Fruit fly (Drosophila melanogaster) S2 (cell line): ENCODE data around the gene CG8677.

Source experiments
- CG8478 ChIP-seq: fragments of >200 bp; optimal IDR thresholded peaks from 2 replicates; lab custom pipeline; 2018
- CTCF ChIP-seq, 2 experiments: fragments of >200 bp; optimal IDR thresholded peaks; 2 replicates each; lab custom pipeline; 2018

CG8677 gene

dm6 chr2L:21218240-21218911 lies 2.7 kb upstream of the CG8677 start, which contains the start of gene CG8679:
Gene CG8679 (minus strand): TSS chr2L:21218544.
- TF ChIP-seq CTCF (optimal IDR thresholded peaks at IDR 0.05; lab: Kevin White, UChicago) (peak; percentile 37 to 57), CG8478 (no peak)

DNA sequence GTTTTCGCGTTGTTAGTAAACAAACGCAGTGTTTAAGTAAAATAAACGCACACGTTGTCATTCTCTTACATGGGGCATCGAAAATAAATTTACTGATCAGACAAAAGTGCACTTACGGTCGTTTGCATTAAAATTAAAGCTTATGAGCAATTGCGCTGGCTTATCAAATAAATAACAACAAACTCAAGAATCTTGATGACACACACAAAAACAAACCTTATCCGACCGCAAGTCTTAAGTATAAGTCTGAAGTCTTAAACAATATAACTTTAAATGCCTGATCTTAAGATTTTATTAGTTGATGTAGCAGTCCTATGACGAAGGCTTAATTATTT lies 2.2 kb upstream of the CG8677 start:
- TF ChIP-seq CG8478 (no peak), CTCF (optimal IDR thresholded peaks at IDR 0.05; lab: Kevin White, UChicago) (no peak)

- TF ChIP-seq CG8478, result no peak
- no peak for TF ChIP-seq CTCF (optimal IDR thresholded peaks at IDR 0.05; lab: Kevin White, UChicago)
These were observed 1.4 kb upstream of the CG8677 start for dm6 chr2L:21219640-21220085.

dm6 chr2L:21220396-21220795 lies 716 bp upstream of the CG8677 start, which contains the start of gene Atg18b:
Gene Atg18b (minus strand): TSS chr2L:21220572.
- TF ChIP-seq CG8478, result no peak
- no peak for TF ChIP-seq CTCF (optimal IDR thresholded peaks at IDR 0.05; lab: Kevin White, UChicago)

- TF ChIP-seq CTCF (optimal IDR thresholded peaks at IDR 0.05; lab: Kevin White, UChicago) (no peak), CG8478 (no peak)
These were observed 666 bp downstream of the CG8677 start for dm6 chr2L:21221778-21222177.

DNA sequence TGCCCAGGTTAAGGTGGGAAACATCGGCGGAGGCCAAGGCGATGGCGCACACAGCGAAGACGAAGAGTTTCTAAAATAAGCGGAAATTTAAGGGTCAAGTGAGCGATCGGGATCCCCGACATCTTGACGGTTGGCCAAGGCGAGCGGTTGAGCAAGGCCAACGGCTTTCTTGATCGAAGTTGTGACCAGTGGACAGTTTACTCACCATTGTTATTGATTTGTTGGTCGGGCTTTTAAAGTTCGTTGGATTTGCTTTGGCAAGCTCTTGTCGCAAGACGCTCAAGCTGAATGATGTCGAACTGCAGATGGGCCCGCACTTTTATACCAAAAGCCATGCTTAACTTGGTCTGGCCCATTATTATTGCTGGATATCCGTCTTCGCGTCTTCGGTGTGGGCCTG lies 12.3 kb downstream of the CG8677 start:
- no peak for TF ChIP-seq CG8478
- no peak for TF ChIP-seq CTCF (optimal IDR thresholded peaks at IDR 0.05; lab: Kevin White, UChicago)

- TF ChIP-seq CTCF (optimal IDR thresholded peaks at IDR 0.05; lab: Kevin White, UChicago), result no peak
- no peak for TF ChIP-seq CG8478
These were observed 13.4 kb downstream of the CG8677 start for dm6 chr2L:21234388-21234984.

DNA sequence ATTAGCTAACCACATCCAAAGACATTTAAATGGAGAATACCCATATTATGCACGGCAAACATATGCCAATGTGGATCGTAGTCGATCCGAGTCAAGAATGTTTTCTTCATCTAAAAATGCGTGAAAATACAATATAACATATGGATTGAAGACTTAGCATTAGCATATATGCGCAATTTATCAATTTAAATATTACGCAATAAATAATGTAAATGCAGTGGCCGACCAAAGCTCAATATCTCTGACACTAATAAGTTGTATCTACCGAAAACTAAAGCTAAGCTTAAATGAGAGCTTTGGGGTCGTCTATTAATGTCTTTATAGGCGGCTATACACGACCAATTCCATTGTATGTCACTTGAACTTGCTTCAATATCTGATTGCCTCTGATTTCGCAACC lies 14.4 kb downstream of the CG8677 start:
- no peak for TF ChIP-seq CTCF (optimal IDR thresholded peaks at IDR 0.05; lab: Kevin White, UChicago)
- TF ChIP-seq CG8478, result no peak

dm6 chr2L:21236633-21237032 lies 15.5 kb downstream of the CG8677 start, which contains the start of gene CG31626:
Gene CG31626 (minus strand): TSS chr2L:21236733.
- TF ChIP-seq CTCF (optimal IDR thresholded peaks at IDR 0.05; lab: Kevin White, UChicago) (no peak), CG8478 (no peak)

DNA sequence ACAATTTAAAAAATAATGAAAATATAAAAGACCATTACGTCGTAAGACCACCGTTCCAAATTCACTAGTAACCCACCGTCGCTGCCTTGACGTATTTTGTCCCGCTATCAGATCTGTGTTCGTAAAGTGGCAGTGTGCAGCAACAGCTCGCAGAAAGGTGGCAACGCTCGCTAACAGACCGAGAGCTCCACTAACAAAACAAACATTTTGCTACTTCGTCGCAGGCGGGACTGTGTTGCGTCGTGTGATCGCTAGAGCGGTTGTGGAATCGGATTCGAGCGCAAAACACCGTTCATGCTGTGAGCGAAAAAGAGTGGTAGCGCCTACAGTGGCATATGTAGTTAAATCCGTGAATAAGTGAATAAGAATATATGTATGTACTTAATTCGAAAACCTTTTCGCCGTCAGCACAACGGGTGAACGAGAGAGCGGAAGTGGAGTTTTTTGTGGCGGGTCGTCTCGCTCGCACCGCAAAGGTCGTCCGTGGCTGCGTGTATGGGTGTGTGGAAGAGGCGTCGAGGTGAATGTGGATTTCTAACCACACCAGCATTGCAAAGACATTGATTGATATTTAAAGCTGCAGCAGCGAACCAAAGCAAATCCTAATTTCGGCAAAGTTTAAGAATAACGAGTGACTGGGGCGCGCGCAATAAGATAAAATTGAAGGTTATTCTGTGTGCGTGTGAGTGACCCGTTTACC lies 16.1 kb downstream of the CG8677 start, which contains the start of gene Hr39:
Hr39 (plus strand) TSS at position 203 of the 700 bp plus-strand sequence.
- TF ChIP-seq CTCF (optimal IDR thresholded peaks at IDR 0.05; lab: Kevin White, UChicago) (peak; percentile 69 to 72), CG8478 (no peak)

DNA sequence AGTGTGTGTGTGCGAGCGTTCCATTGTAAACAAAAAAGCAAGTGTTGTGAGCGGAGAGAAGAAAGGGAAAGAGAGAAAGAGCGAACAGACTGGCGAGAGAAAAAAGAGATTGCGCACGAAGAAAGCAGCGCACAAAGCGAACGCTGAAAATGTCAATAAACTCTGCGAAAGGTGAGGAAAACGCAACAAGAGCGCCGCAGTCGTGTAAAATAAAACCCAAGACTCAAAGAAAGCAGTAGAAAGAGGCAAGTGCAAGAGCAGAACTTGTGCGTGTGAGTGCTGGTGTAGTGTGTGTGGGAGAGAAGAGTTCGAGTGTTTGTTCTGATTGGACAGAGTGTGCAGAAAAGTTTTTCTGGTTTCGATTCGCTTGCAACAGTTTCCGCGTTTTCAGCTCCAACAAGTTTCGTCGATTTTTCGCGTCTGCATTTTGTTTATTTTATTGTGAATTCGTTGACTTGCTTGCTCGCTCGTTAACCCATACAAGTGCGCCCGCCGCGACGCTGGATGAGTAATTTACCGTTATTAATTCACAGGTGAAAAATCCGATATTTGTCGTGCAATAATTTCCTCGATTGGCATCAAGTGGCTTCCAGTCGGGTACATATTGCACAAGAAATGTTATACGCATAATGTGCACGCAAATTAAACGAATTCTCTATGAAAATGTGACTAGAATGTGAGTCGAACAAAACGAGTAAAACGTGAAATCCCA lies 16.8 kb downstream of the CG8677 start:
- TF ChIP-seq CG8478 (no peak), CTCF (optimal IDR thresholded peaks at IDR 0.05; lab: Kevin White, UChicago) (peak; percentile 85 to 96)

DNA sequence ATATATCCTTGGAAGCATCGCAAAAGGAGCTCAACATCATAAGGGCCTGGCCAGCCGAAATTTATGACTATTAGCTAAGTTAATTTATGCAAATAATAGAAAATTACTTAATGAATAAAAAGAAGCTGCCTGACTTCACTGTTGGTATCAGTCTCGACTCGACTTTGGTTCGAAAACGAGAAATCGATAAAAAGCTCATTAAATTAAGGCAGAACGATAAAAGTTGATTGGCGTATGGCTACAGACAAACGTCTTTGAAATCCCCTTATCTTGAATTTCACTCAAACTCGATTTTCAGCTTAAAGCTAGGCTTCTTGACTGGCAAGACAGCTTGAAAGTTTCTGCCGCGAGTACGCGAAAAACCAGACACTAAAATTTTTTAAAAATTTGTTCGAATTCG lies 21.3 kb downstream of the CG8677 start:
- TF ChIP-seq CTCF (optimal IDR thresholded peaks at IDR 0.05; lab: Kevin White, UChicago) (no peak), CG8478 (no peak)

DNA sequence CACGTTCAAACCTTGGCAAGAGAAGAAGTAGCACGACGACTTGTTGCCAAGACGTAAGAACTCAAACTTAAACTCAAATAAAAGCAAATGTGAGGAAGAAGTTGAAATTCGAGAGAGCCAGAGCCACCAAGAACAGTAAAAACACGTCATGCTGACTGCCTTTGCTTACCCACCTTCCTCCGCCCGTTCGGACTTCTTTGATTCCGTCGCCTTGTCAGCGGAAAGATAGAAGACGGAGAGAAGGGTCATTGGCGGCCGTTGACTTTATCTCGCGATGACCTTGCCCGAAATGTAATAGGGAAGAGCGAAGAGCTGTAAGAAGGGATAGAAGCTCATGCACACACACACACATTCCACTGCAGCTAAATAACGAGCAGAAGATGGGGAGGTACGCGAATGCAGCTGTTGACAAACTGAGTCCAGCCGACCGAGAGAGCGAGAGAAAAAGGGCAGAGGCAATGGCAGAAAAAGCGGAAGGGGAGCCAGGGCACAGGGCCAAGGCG lies 22.9 kb downstream of the CG8677 start:
- no peak for TF ChIP-seq CG8478
- TF ChIP-seq CTCF (optimal IDR thresholded peaks at IDR 0.05; lab: Kevin White, UChicago), result no peak

DNA sequence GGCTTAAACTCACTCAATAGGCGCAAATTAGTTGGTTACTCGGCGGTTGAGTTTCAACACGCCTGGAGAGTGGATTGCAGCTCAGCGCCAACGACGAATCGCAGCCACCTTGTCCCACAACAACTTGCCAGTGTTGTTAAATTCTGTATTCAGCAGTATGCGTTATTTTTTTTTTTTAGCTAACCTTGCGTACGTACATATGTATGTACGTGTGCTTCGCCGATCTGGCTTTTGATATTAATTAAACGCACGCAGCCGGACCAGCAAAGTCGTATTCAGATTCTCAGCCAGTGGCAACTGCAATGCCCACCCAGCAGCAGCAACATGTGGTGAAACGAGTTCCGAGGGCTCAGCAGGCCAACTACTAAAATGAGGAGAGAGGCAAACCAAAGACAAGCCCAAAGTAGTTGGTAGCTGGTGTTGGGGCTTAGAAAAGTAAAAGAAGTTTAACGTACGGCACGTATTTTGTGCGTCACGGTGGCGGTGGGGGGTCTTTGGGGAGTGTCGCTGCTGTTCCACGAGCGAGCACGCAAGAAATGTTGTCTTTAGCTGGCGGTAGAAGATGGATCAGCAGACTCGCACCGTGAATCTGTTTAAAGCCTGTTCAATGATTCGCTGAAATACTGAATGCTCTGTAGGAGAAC lies 24.1 kb downstream of the CG8677 start:
- TF ChIP-seq CG8478 (no peak), CTCF (optimal IDR thresholded peaks at IDR 0.05; lab: Kevin White, UChicago) (no peak)

dm6 chr2L:21246687-21247086 lies 25.6 kb downstream of the CG8677 start:
- TF ChIP-seq CG8478 (no peak), CTCF (optimal IDR thresholded peaks at IDR 0.05; lab: Kevin White, UChicago) (no peak)
